Worm (Caenorhabditis elegans) whole organism, L3 larva: ENCODE measurements around the gene F35D2.2.

ENCODE experiments used
- R02D3.7 ChIP-seq: fragments of 150-350 bp; optimal IDR thresholded peaks from 2 replicates; lab custom pipeline; 2014; ENCODE audit warnings: missing biosample characterization, missing genetic modification characterization
- aly-2 ChIP-seq: fragments of 150-350 bp; optimal IDR thresholded peaks from 2 replicates; lab custom pipeline; 2014; ENCODE audit warnings: missing biosample characterization, missing genetic modification characterization
- ama-1 ChIP-seq: fragments of 150-350 bp; optimal IDR thresholded peaks from 2 replicates; lab custom pipeline; 2018
- ceh-16 ChIP-seq: sonication (generic microtip); optimal IDR thresholded peaks from 2 replicates; lab custom pipeline; 2017; ENCODE audit warnings: missing biosample characterization, missing genetic modification characterization
- ceh-28 ChIP-seq: fragments of 150-350 bp; optimal IDR thresholded peaks from 2 replicates; lab custom pipeline; 2014; ENCODE audit warnings: missing biosample characterization, missing genetic modification reagents, missing genetic modification characterization
- ceh-9 ChIP-seq: sonication (generic microtip); optimal IDR thresholded peaks from 2 replicates; lab custom pipeline; 2018; ENCODE audit warnings: missing biosample characterization, missing genetic modification characterization
- egl-5 ChIP-seq: fragments of 150-350 bp; optimal IDR thresholded peaks from 2 replicates; lab custom pipeline; 2017; ENCODE audit warnings: missing biosample characterization, missing genetic modification reagents, missing genetic modification characterization, inconsistent platforms
- elt-1 ChIP-seq: fragments of 150-350 bp; optimal IDR thresholded peaks from 2 replicates; lab custom pipeline; 2014; ENCODE audit warnings: missing biosample characterization, missing genetic modification characterization
- elt-2 ChIP-seq: sonication (generic microtip); optimal IDR thresholded peaks from 2 replicates; lab custom pipeline; 2016; ENCODE audit warnings: missing genetic modification reagents, mild to moderate bottlenecking, missing genetic modification characterization, missing compliant biosample characterization
- elt-3 ChIP-seq, 3 experiments: fragments of 150-350 bp in 1 of 3; sonication (generic microtip) in 2 of 3; optimal IDR thresholded peaks; 2 replicates in 2 of 3; 4 replicates in 1 of 3; lab custom pipeline; 2014 to 2017; ENCODE audit warnings: missing biosample characterization in 3 of 3, missing genetic modification characterization in 3 of 3
- eor-1 ChIP-seq, 2 experiments: fragments of 150-350 bp; optimal IDR thresholded peaks; 2 replicates each; lab custom pipeline; 2014 to 2018; ENCODE audit warnings: missing biosample characterization in 2 of 2, missing genetic modification characterization in 2 of 2
- fkh-10 ChIP-seq: sonication (generic microtip); optimal IDR thresholded peaks from 2 replicates; lab custom pipeline; 2017; ENCODE audit warnings: missing biosample characterization, missing genetic modification reagents, missing genetic modification characterization
- fkh-2 ChIP-seq: fragments of 150-350 bp; optimal IDR thresholded peaks from 2 replicates; lab custom pipeline; 2014; ENCODE audit warnings: missing biosample characterization, missing genetic modification reagents, missing genetic modification characterization
- fos-1 ChIP-seq: fragments of 150-350 bp; optimal IDR thresholded peaks from 2 replicates; lab custom pipeline; 2014; ENCODE audit warnings: missing biosample characterization, missing genetic modification characterization
- hmg-11 ChIP-seq: sonication (generic microtip); optimal IDR thresholded peaks from 2 replicates; lab custom pipeline; 2016; ENCODE audit warnings: missing genetic modification characterization, missing compliant biosample characterization
- lin-39 ChIP-seq: fragments of 150-350 bp; optimal IDR thresholded peaks from 2 replicates; lab custom pipeline; 2018; ENCODE audit warnings: missing biosample characterization, missing genetic modification reagents, missing genetic modification characterization
- lsy-12 ChIP-seq: sonication (generic microtip); optimal IDR thresholded peaks from 2 replicates; lab custom pipeline; 2016; ENCODE audit warnings: mild to moderate bottlenecking, missing genetic modification characterization, missing compliant biosample characterization
- mdl-1 ChIP-seq: fragments of 150-350 bp; optimal IDR thresholded peaks from 2 replicates; lab custom pipeline; 2014; ENCODE audit warnings: missing biosample characterization, missing genetic modification characterization
- mml-1 ChIP-seq: fragments of 150-350 bp; sonication (generic microtip); optimal IDR thresholded peaks from 3 replicates; lab custom pipeline; 2014; ENCODE audit warnings: missing biosample characterization, missing genetic modification characterization
- nfya-1 ChIP-seq: sonication (generic microtip); optimal IDR thresholded peaks from 2 replicates; lab custom pipeline; 2017; ENCODE audit warnings: missing genetic modification characterization, mild to moderate bottlenecking, missing compliant biosample characterization, antibody characterized with exemption, moderate library complexity; ENCODE audit not compliant: insufficient read depth
- nhr-12 ChIP-seq: fragments of 150-350 bp; optimal IDR thresholded peaks from 2 replicates; lab custom pipeline; 2014; ENCODE audit warnings: missing biosample characterization, missing genetic modification characterization
- nhr-23 ChIP-seq: fragments of 150-350 bp; optimal IDR thresholded peaks from 2 replicates; lab custom pipeline; 2014; ENCODE audit warnings: missing biosample characterization, missing genetic modification reagents, missing genetic modification characterization
- nhr-25 ChIP-seq: sonication (generic microtip); optimal IDR thresholded peaks from 2 replicates; lab custom pipeline; 2017; ENCODE audit warnings: missing biosample characterization, missing genetic modification characterization
- nhr-43 ChIP-seq: sonication (generic microtip); optimal IDR thresholded peaks from 2 replicates; lab custom pipeline; 2016; ENCODE audit warnings: mild to moderate bottlenecking, missing genetic modification characterization, missing compliant biosample characterization; ENCODE audit not compliant: poor library complexity, severe bottlenecking
- nhr-67 ChIP-seq: fragments of 150-350 bp; optimal IDR thresholded peaks from 2 replicates; lab custom pipeline; 2014; ENCODE audit warnings: missing biosample characterization, missing genetic modification characterization
- nhr-76 ChIP-seq: fragments of 150-350 bp; sonication (generic microtip); optimal IDR thresholded peaks from 5 replicates; lab custom pipeline; 2014; ENCODE audit warnings: missing biosample characterization, missing genetic modification characterization
- nhr-77 ChIP-seq: fragments of 150-350 bp; optimal IDR thresholded peaks from 2 replicates; lab custom pipeline; 2014; ENCODE audit warnings: missing biosample characterization, missing genetic modification characterization
- pha-4 ChIP-seq: fragments of 150-350 bp; optimal IDR thresholded peaks from 2 replicates; lab custom pipeline; 2014; ENCODE audit warnings: missing biosample characterization, missing genetic modification reagents, missing genetic modification characterization
- pqm-1 ChIP-seq: fragments of 150-350 bp; optimal IDR thresholded peaks from 2 replicates; lab custom pipeline; 2017; ENCODE audit warnings: missing biosample characterization, missing genetic modification characterization, inconsistent platforms
- sea-2 ChIP-seq: fragments of 150-350 bp; sonication (generic microtip); optimal IDR thresholded peaks from 4 replicates; lab custom pipeline; 2014; ENCODE audit warnings: missing biosample characterization, missing genetic modification reagents, missing genetic modification characterization
- ztf-11 ChIP-seq: fragments of 150-350 bp; optimal IDR thresholded peaks from 2 replicates; lab custom pipeline; 2014; ENCODE audit warnings: missing biosample characterization, missing genetic modification characterization
- ztf-4 ChIP-seq: fragments of 150-350 bp; optimal IDR thresholded peaks from 2 replicates; lab custom pipeline; 2014; ENCODE audit warnings: missing biosample characterization, missing genetic modification characterization

Gene F35D2.2

DNA sequence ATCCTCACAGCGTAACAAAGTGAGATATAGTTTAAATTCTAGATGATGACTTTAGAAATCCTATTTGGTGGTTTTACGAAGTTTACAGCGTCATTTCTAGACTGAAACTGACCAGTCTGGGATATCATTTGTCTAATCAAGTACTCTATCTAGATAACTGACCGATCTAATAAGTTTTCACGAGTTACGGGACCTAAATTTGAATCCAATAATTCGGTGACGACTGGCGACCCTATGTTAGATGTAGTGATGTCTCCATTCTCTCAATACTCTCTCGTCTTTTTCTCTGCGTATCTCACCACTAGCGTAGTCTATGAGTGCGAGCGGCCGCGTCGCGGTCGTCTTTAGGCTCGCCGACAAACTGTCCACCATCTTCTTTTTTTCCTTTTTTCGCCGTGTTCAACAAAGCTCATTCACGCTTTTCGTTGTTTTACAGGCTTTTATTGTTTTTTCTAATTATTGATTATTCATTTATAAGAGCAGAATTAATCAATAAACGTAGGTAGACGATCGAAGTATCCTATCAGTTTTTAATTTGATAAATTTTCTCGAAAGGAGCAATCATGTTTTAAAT, 41.2 kb downstream of the F35D2.2 start:
- TF ChIP-seq lin-39 (no peak), hmg-11 (tag; lab: Kevin White, UChicago) (peak; percentile 66), nhr-23 (tag; lab: Kevin White, UChicago) (peak; percentile 5), pha-4 (tag; lab: Kevin White, UChicago) (peak; percentile 47), fkh-2 (tag; lab: Kevin White, UChicago) (no peak), lsy-12 (tag; lab: Kevin White, UChicago) (no peak), nhr-43 (tag; lab: Kevin White, UChicago) (no peak), R02D3.7 (tag; lab: Kevin White, UChicago) (peak; percentile 7), ztf-4 (tag; lab: Kevin White, UChicago) (no peak), elt-2 (tag; lab: Kevin White, UChicago) (peak; percentile 15), nhr-12 (tag; lab: Kevin White, UChicago) (no peak), nhr-77 (tag; lab: Kevin White, UChicago) (no peak), fos-1 (tag; lab: Kevin White, UChicago) (no peak), sea-2 (GFP tag; lab: Kevin White, UChicago) (no peak), eor-1 (tag; optimal IDR thresholded peaks at IDR 0.05; lab: Kevin White, UChicago) (no peak), nfya-1 (tag; lab: Kevin White, UChicago) (peak; percentile 53), ztf-11 (tag; lab: Kevin White, UChicago) (no peak), egl-5 (tag; lab: Kevin White, UChicago) (no peak), ceh-28 (tag; lab: Kevin White, UChicago) (peak; percentile 56), aly-2 (tag; lab: Kevin White, UChicago) (no peak), ama-1 (lab: Kevin White, UChicago) (peak; percentile 69), nhr-76 (tag; lab: Kevin White, UChicago) (no peak)

ce11 chrII:7616141-7616540, 41.9 kb downstream of the F35D2.2 start, which contains the start of gene cdc-42:
cdc-42 (plus strand) TSS chrII:7616452.
- TF ChIP-seq ama-1 (lab: Kevin White, UChicago): peak; percentile 16
- no peak for TF ChIP-seq pha-4 (tag; lab: Kevin White, UChicago)
- no peak for TF ChIP-seq nhr-25 (tag; lab: Kevin White, UChicago)
- no peak for TF ChIP-seq nhr-77 (tag; lab: Kevin White, UChicago)
- TF ChIP-seq elt-1 (tag; lab: Kevin White, UChicago): no peak

DNA sequence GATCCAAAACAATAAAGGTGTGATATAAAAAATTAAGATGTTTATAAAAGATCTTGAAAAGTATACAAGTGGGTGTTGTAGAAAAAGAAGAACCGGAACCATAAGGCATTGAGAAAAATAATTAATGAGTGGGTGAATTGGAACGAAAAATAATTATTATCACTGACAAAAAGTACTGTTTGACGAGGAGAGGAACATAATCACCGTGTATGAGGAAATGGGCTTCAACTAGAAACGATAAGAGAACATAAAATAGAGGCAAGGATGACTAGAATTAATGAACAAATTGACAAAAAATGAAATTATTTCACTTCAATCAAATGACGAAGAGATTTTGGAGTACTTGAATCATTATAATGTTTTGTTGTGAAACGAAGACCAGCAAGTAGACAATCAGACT, 44.0 kb downstream of the F35D2.2 start:
- TF ChIP-seq elt-2 (tag; lab: Kevin White, UChicago) (peak; percentile 37), pha-4 (tag; lab: Kevin White, UChicago) (peak; percentile 5), hmg-11 (tag; lab: Kevin White, UChicago) (no peak), pqm-1 (tag; lab: Kevin White, UChicago) (peak; percentile 52), mdl-1 (tag; lab: Kevin White, UChicago) (no peak)
- TF ChIP-seq, all 47 proteins: peak for 3

DNA sequence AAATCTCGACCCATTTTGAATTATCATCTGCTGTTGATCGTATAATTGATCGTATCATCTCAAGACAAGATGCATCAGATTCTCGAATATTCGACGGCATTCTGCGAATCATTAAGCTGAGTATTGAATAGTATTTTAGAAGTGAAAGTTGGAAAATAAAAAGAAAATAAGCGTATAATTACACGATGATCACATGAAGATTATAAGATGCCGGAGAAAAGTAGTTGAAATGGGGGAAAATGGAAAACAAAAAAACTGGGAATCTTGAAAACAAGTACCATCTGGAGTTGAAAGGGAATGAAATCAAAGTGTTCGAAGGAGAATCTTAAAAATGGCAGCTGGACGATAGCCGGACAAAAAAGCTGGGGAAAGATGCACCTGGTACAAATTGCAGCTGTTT, 46.2 kb downstream of the F35D2.2 start, which contains the start of gene R07G3.8:
Gene R07G3.8 (minus strand): TSS at position 101 of the 400 bp plus-strand sequence.
- TF ChIP-seq nhr-25 (tag; lab: Kevin White, UChicago): no peak
- TF ChIP-seq ceh-16 (tag; lab: Kevin White, UChicago): no peak
- TF ChIP-seq nhr-43 (tag; lab: Kevin White, UChicago): no peak
- TF ChIP-seq fkh-10 (GFP tag; lab: Kevin White, UChicago): no peak
- TF ChIP-seq nhr-67 (tag; lab: Kevin White, UChicago): no peak
- no peak for TF ChIP-seq ztf-11 (tag; lab: Kevin White, UChicago)
- no peak for TF ChIP-seq mml-1 (tag; lab: Kevin White, UChicago)
- no peak for TF ChIP-seq nhr-77 (tag; lab: Kevin White, UChicago)
- TF ChIP-seq hmg-11 (tag; lab: Kevin White, UChicago): no peak
- no peak for TF ChIP-seq elt-3 (tag; optimal IDR thresholded peaks at IDR 0.05; lab: Kevin White, UChicago)
- TF ChIP-seq sea-2 (GFP tag; lab: Kevin White, UChicago): no peak
- TF ChIP-seq ceh-9 (tag; lab: Kevin White, UChicago): no peak
